Fruit fly (Drosophila melanogaster) whole organism, wandering third instar larva: ENCODE measurements around the gene dlt.

Source experiments
- Abd-B ChIP-seq: fragments of >200 bp; optimal IDR thresholded peaks from 2 replicates; lab custom pipeline; 2017; ENCODE audit warnings: missing biosample characterization, missing genetic modification characterization
- CG32264 ChIP-seq: fragments of 200-800 bp; sonication (Bioruptor generic); optimal IDR thresholded peaks from 2 replicates; lab custom pipeline; 2016; ENCODE audit warnings: missing biosample characterization, missing genetic modification characterization
- CG9705 ChIP-seq: fragments of 200-800 bp; sonication (Bioruptor generic); optimal IDR thresholded peaks from 2 replicates; lab custom pipeline; 2018; ENCODE audit warnings: missing biosample characterization, mild to moderate bottlenecking, missing genetic modification characterization
- CrebA ChIP-seq: fragments of 200-800 bp; sonication (Bioruptor generic); optimal IDR thresholded peaks from 2 replicates; lab custom pipeline; 2016; ENCODE audit warnings: missing biosample characterization, mild to moderate bottlenecking, missing genetic modification characterization, borderline replicate concordance
- Dfd ChIP-seq: fragments of >200 bp; optimal IDR thresholded peaks from 2 replicates; lab custom pipeline; 2017; ENCODE audit warnings: missing biosample characterization, missing genetic modification characterization
- Dif ChIP-seq: fragments of 200-275, 200-300 bp; sonication (Bioruptor generic); optimal IDR thresholded peaks from 2 replicates; lab custom pipeline; 2018; ENCODE audit warnings: missing biosample characterization, missing genetic modification characterization; ENCODE audit not compliant: partially characterized antibody
- GATAd ChIP-seq: sonication (Bioruptor generic); optimal IDR thresholded peaks from 2 replicates; lab custom pipeline; 2016; ENCODE audit warnings: missing biosample characterization, missing genetic modification characterization
- HLH106 ChIP-seq: fragments of 200-800 bp; optimal IDR thresholded peaks from 3 replicates; lab custom pipeline; 2019; ENCODE audit warnings: missing biosample characterization, mild to moderate bottlenecking, missing genetic modification characterization, moderate library complexity
- Hnf4 ChIP-seq: fragments of 200-800 bp; sonication (Bioruptor generic); optimal IDR thresholded peaks from 2 replicates; lab custom pipeline; 2016; ENCODE audit warnings: missing biosample characterization, mild to moderate bottlenecking, missing genetic modification characterization
- Hr78 ChIP-seq: fragments of >200 bp; optimal IDR thresholded peaks from 2 replicates; lab custom pipeline; 2017; ENCODE audit warnings: missing biosample characterization, missing genetic modification characterization
- Jra ChIP-seq: sonication (Bioruptor generic); optimal IDR thresholded peaks from 2 replicates; lab custom pipeline; 2016; ENCODE audit warnings: missing biosample characterization, missing genetic modification characterization
- Mio ChIP-seq: sonication (Bioruptor generic); optimal IDR thresholded peaks from 2 replicates; lab custom pipeline; 2016; ENCODE audit warnings: missing biosample characterization, missing genetic modification characterization
- Myc ChIP-seq: fragments of >200 bp; optimal IDR thresholded peaks from 2 replicates; lab custom pipeline; 2017
- N ChIP-seq: fragments of >200 bp; optimal IDR thresholded peaks from 2 replicates; lab custom pipeline; 2018; ENCODE audit warnings: missing biosample characterization, missing external identifiers, missing genetic modification characterization
- OdsH ChIP-seq: fragments of 200-800 bp; sonication (Bioruptor generic); optimal IDR thresholded peaks from 2 replicates; lab custom pipeline; 2016; ENCODE audit warnings: missing biosample characterization, mild to moderate bottlenecking, missing genetic modification characterization
- Rel ChIP-seq, 2 experiments: fragments of 200-800 bp; sonication (Bioruptor generic) in 1 of 2; optimal IDR thresholded peaks; 2 replicates in 1 of 2; 3 replicates in 1 of 2; lab custom pipeline; 2016 to 2019; ENCODE audit warnings: mild to moderate bottlenecking in 2 of 2, missing biosample characterization in 2 of 2, missing genetic modification characterization in 2 of 2, moderate library complexity in 1 of 2
- Sp1 ChIP-seq: fragments of 200-800 bp; sonication (Bioruptor generic); optimal IDR thresholded peaks from 3 replicates; lab custom pipeline; 2019; ENCODE audit warnings: missing biosample characterization, mild to moderate bottlenecking, missing genetic modification characterization, moderate library complexity
- Vsx2 ChIP-seq: fragments of 200-300, 225-300 bp; sonication (Bioruptor generic); optimal IDR thresholded peaks from 2 replicates; lab custom pipeline; 2018; ENCODE audit warnings: missing biosample characterization, missing genetic modification characterization; ENCODE audit not compliant: partially characterized antibody
- br ChIP-seq: fragments of 200-800 bp; sonication (Bioruptor generic); optimal IDR thresholded peaks from 2 replicates; lab custom pipeline; 2016; ENCODE audit warnings: missing biosample characterization, missing genetic modification characterization
- brk ChIP-seq: fragments of 200-800 bp; sonication (Bioruptor generic); optimal IDR thresholded peaks from 2 replicates; lab custom pipeline; 2016; ENCODE audit warnings: missing biosample characterization, mild to moderate bottlenecking, missing genetic modification characterization
- dl ChIP-seq, 2 experiments: fragments of 175-275, 200-275 bp in 1 of 2; fragments of 200-275 bp in 1 of 2; sonication (Bioruptor generic); optimal IDR thresholded peaks; lab custom pipeline; 2018; ENCODE audit warnings: mild to moderate bottlenecking in 2 of 2, missing biosample characterization in 2 of 2, missing genetic modification characterization in 2 of 2, moderate library complexity in 2 of 2; ENCODE audit not compliant: partially characterized antibody in 2 of 2, insufficient read depth in 1 of 2
- dmrt93B ChIP-seq: fragments of 200-800 bp; sonication (Bioruptor generic); optimal IDR thresholded peaks from 2 replicates; lab custom pipeline; 2018; ENCODE audit warnings: missing biosample characterization, mild to moderate bottlenecking, missing genetic modification characterization
- dsf ChIP-seq: sonication (Bioruptor generic); optimal IDR thresholded peaks from 2 replicates; lab custom pipeline; 2016; ENCODE audit warnings: missing biosample characterization, missing genetic modification characterization, borderline replicate concordance
- foxo ChIP-seq, 2 experiments: fragments of 200-800 bp; sonication (Bioruptor generic); optimal IDR thresholded peaks; 2 replicates in 1 of 2; 3 replicates in 1 of 2; lab custom pipeline; 2016 to 2017; ENCODE audit warnings: missing biosample characterization in 2 of 2, missing genetic modification characterization in 2 of 2
- fru ChIP-seq: fragments of 200-800 bp; sonication (Bioruptor generic); optimal IDR thresholded peaks from 3 replicates; lab custom pipeline; 2016; ENCODE audit warnings: missing biosample characterization, mild to moderate bottlenecking, missing genetic modification characterization
- h ChIP-seq: fragments of 200-800 bp; sonication (Bioruptor generic); optimal IDR thresholded peaks from 3 replicates; lab custom pipeline; 2016; ENCODE audit warnings: missing biosample characterization, mild to moderate bottlenecking, missing genetic modification characterization
- jim ChIP-seq: fragments of 175-275, 200-325 bp; sonication (Bioruptor generic); optimal IDR thresholded peaks from 2 replicates; lab custom pipeline; 2016; ENCODE audit warnings: missing biosample characterization, mild to moderate bottlenecking, missing genetic modification characterization
- lola ChIP-seq: fragments of >200 bp; optimal IDR thresholded peaks from 2 replicates; lab custom pipeline; 2017; ENCODE audit warnings: missing biosample characterization, missing genetic modification characterization
- pan ChIP-seq: fragments of >200 bp; optimal IDR thresholded peaks from 2 replicates; lab custom pipeline; 2017
- psq ChIP-seq: fragments of 200-800 bp; sonication (Bioruptor generic); optimal IDR thresholded peaks from 3 replicates; lab custom pipeline; 2017; ENCODE audit warnings: missing biosample characterization, mild to moderate bottlenecking, missing genetic modification characterization, moderate library complexity
- rgr ChIP-seq: fragments of 200-800 bp; sonication (Bioruptor generic); optimal IDR thresholded peaks from 3 replicates; lab custom pipeline; 2016; ENCODE audit warnings: missing biosample characterization, mild to moderate bottlenecking, missing genetic modification characterization
- sage ChIP-seq: fragments of 200-800 bp; sonication (Bioruptor generic); optimal IDR thresholded peaks from 2 replicates; lab custom pipeline; 2016; ENCODE audit warnings: missing biosample characterization, mild to moderate bottlenecking, missing genetic modification characterization
- sv ChIP-seq: fragments of 200-800 bp; sonication (Bioruptor generic); optimal IDR thresholded peaks from 3 replicates; lab custom pipeline; 2016; ENCODE audit warnings: missing biosample characterization, missing genetic modification characterization
- tai ChIP-seq: sonication (Bioruptor generic); optimal IDR thresholded peaks from 2 replicates; lab custom pipeline; 2016; ENCODE audit warnings: missing biosample characterization, missing genetic modification characterization
- usp ChIP-seq: fragments of >200 bp; optimal IDR thresholded peaks from 2 replicates; lab custom pipeline; 2017; ENCODE audit warnings: missing biosample characterization, missing genetic modification characterization
- woc ChIP-seq: sonication (Bioruptor generic); optimal IDR thresholded peaks from 2 replicates; lab custom pipeline; 2016; ENCODE audit warnings: missing biosample characterization, mild to moderate bottlenecking, missing genetic modification characterization

The dlt gene

dm6 chr3L:1802802-1803201 is 7.7 kb upstream of the dlt start, which contains the start of the genes JTBR and CG42676:
JTBR (minus strand) TSS chr3L:1802856.
CG42676 (plus strand) TSS chr3L:1803107.
- no peak for TF ChIP-seq dmrt93B (GFP tag; lab: Kevin White, UChicago)
- no peak for TF ChIP-seq CG9705 (GFP tag; lab: Kevin White, UChicago)
- TF ChIP-seq tai (GFP tag; lab: Kevin White, UChicago), result no peak
- no peak for TF ChIP-seq usp (GFP tag; lab: Kevin White, UChicago)
- TF ChIP-seq Jra (GFP tag; lab: Kevin White, UChicago), result no peak
- TF ChIP-seq lola (GFP tag; lab: Kevin White, UChicago), result no peak
- TF ChIP-seq GATAd (GFP tag; lab: Kevin White, UChicago), result no peak
- TF ChIP-seq h (GFP tag; lab: Kevin White, UChicago), result no peak
- TF ChIP-seq woc (GFP tag; lab: Kevin White, UChicago), result no peak
- no peak for TF ChIP-seq Vsx2 (GFP tag; lab: Kevin White, UChicago)
- TF ChIP-seq OdsH (GFP tag; lab: Kevin White, UChicago), result no peak
- TF ChIP-seq CG32264 (GFP tag; lab: Kevin White, UChicago), result no peak
- TF ChIP-seq Myc (lab: Kevin White, UChicago), result no peak
- TF ChIP-seq br (GFP tag; lab: Kevin White, UChicago), result no peak
- no peak for TF ChIP-seq Rel (GFP tag; optimal IDR thresholded peaks at IDR 0.05; lab: Kevin White, UChicago)
- peak; percentile 64 for TF ChIP-seq Rel (tag; optimal IDR thresholded peaks at IDR 0.05; lab: Kevin White, UChicago)
- no peak for TF ChIP-seq dl (GFP tag; optimal IDR thresholded peaks at IDR 0.05; lab: Kevin White, UChicago; ENCODE audit: insufficient read depth in 1 of 2, partially characterized antibody in 2 of 2)
- no peak for TF ChIP-seq N
- TF ChIP-seq Dfd (GFP tag; lab: Kevin White, UChicago), result no peak
- no peak for TF ChIP-seq foxo (GFP tag; optimal IDR thresholded peaks at IDR 0.05; lab: Kevin White, UChicago)
- TF ChIP-seq HLH106 (tag; lab: Kevin White, UChicago), result peak; percentile 6
- no peak for TF ChIP-seq rgr
- TF ChIP-seq sage, result no peak
- no peak for TF ChIP-seq CrebA (GFP tag; lab: Kevin White, UChicago)
- TF ChIP-seq jim (GFP tag; lab: Kevin White, UChicago), result no peak
- TF ChIP-seq psq (GFP tag; lab: Kevin White, UChicago), result peak; percentile 99
- no peak for TF ChIP-seq Sp1 (GFP tag; lab: Kevin White, UChicago)

dm6 chr3L:1798649-1799048 is 3.5 kb upstream of the dlt start, which contains the start of gene Patj:
Patj (plus strand) TSS chr3L:1798803.
- TF ChIP-seq CG9705 (GFP tag; lab: Kevin White, UChicago), result no peak
- no peak for TF ChIP-seq pan (lab: Kevin White, UChicago)
- TF ChIP-seq sv (GFP tag; lab: Kevin White, UChicago), result no peak
- TF ChIP-seq GATAd (GFP tag; lab: Kevin White, UChicago), result no peak
- TF ChIP-seq dsf (GFP tag; lab: Kevin White, UChicago), result no peak
- no peak for TF ChIP-seq Dif
- no peak for TF ChIP-seq jim (GFP tag; lab: Kevin White, UChicago)
- TF ChIP-seq Dfd (GFP tag; lab: Kevin White, UChicago), result no peak
- no peak for TF ChIP-seq CrebA (GFP tag; lab: Kevin White, UChicago)
- no peak for TF ChIP-seq Mio
- no peak for TF ChIP-seq fru
- no peak for TF ChIP-seq foxo (GFP tag; optimal IDR thresholded peaks at IDR 0.05; lab: Kevin White, UChicago)
- no peak for TF ChIP-seq Hr78 (GFP tag; lab: Kevin White, UChicago)

- TF ChIP-seq Rel (GFP tag; optimal IDR thresholded peaks at IDR 0.05; lab: Kevin White, UChicago) (no peak), Rel (tag; optimal IDR thresholded peaks at IDR 0.05; lab: Kevin White, UChicago) (no peak), Abd-B (GFP tag; lab: Kevin White, UChicago) (no peak), Hnf4 (no peak), h (GFP tag; lab: Kevin White, UChicago) (no peak), dl (GFP tag; optimal IDR thresholded peaks at IDR 0.05; lab: Kevin White, UChicago; ENCODE audit: insufficient read depth in 1 of 2, partially characterized antibody in 2 of 2) (no peak), foxo (GFP tag; optimal IDR thresholded peaks at IDR 0.05; lab: Kevin White, UChicago) (no peak), HLH106 (tag; lab: Kevin White, UChicago) (no peak), brk (GFP tag; lab: Kevin White, UChicago) (no peak)
Observed at dm6 chr3L:1797005-1797404, 1.9 kb upstream of the dlt start, which contains the start of gene CG12020. CG12020 (plus strand) TSS chr3L:1797305.
